Worm (Caenorhabditis elegans) whole organism, early embryonic: ENCODE results near the gene bed-2.
A peak's percentile ranks its signal among the peaks of the same experiment; 100 is the strongest.

Experiments used
- B0310.2 ChIP-seq: sonication (generic microtip); optimal IDR thresholded peaks from 2 replicates; lab custom pipeline; 2016; ENCODE audit warnings: mild to moderate bottlenecking, missing genetic modification characterization, missing compliant biosample characterization
- F13C5.2 ChIP-seq: sonication (generic microtip); optimal IDR thresholded peaks from 2 replicates; lab custom pipeline; 2017; ENCODE audit warnings: mild to moderate bottlenecking, missing genetic modification characterization, inconsistent platforms, missing compliant biosample characterization
- ama-1 ChIP-seq: fragments of 150-350 bp; optimal IDR thresholded peaks from 2 replicates; lab custom pipeline; 2014
- ceh-36 ChIP-seq: sonication (generic microtip); optimal IDR thresholded peaks from 2 replicates; lab custom pipeline; 2016; ENCODE audit warnings: missing genetic modification characterization, inconsistent platforms, missing compliant biosample characterization
- ets-7 ChIP-seq: sonication (generic microtip); optimal IDR thresholded peaks from 2 replicates; lab custom pipeline; 2016; ENCODE audit warnings: missing genotype, missing genetic modification characterization, missing compliant biosample characterization
- flt-1 ChIP-seq: fragments of 200-800 bp; sonication (Bioruptor generic); IDR thresholded peaks from 2 replicates; pipeline ENCODE4 v1.3.6; 2022; ENCODE audit warnings: missing genetic modification characterization, missing compliant biosample characterization
- hmg-4 ChIP-seq: fragments of 200-800 bp; sonication (Bioruptor generic); optimal IDR thresholded peaks from 2 replicates; lab custom pipeline; 2018; ENCODE audit warnings: mild to moderate bottlenecking, missing genetic modification characterization, missing compliant biosample characterization
- hnd-1 ChIP-seq: sonication (generic microtip); optimal IDR thresholded peaks from 2 replicates; lab custom pipeline; 2016; ENCODE audit warnings: missing genetic modification characterization, missing compliant biosample characterization
- sea-1 ChIP-seq: fragments of 200-800 bp; sonication (Bioruptor generic); conservative IDR thresholded peaks from 2 replicates; pipeline ENCODE4 v1.3.6; 2022; ENCODE audit warnings: missing genetic modification characterization, missing compliant biosample characterization
- tbx-11 ChIP-seq: fragments of 200-800 bp; sonication (Bioruptor generic); IDR thresholded peaks from 2 replicates; pipeline ENCODE4 v1.3.6; 2022; ENCODE audit warnings: missing genetic modification characterization, missing compliant biosample characterization
- tra-4 ChIP-seq: sonication (generic microtip); optimal IDR thresholded peaks from 2 replicates; lab custom pipeline; 2017; ENCODE audit warnings: missing genetic modification characterization, missing compliant biosample characterization

DNA sequence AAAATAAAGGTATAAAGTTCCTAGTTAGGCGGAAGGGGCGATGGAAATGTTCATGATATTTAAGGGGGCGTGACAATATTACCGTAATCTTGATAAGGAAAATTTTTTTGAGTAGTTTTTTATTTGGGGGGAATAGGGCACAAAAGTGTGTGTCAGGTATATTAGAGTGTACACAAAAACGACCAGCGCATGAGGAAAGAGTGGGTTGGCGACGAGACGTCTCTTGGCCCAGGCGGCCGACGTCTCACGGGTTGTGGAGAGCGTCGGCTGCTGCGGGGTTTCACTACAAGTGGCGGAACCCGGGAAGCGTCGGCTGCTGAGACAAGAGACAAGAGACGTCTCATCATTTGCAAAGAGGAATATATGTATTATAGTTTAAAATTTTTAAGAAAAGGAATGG is 6.9 kb downstream of the bed-2 start:
- TF ChIP-seq tra-4 (tag; lab: Kevin White, UChicago) (no peak), ama-1 (lab: Kevin White, UChicago) (no peak), hmg-4 (no peak), flt-1 (no peak), sea-1 (0 out of 2 replicates have a peak, but pooled peaks have one; percentile 33), hnd-1 (tag; lab: Kevin White, UChicago) (no peak), ets-7 (tag; lab: Kevin White, UChicago) (no peak), ceh-36 (tag; lab: Kevin White, UChicago) (no peak), tbx-11 (GFP tag; lab: Robert Waterston, UW) (0 out of 2 replicates have a peak, but pooled peaks have one; percentile 15), B0310.2 (tag; lab: Kevin White, UChicago) (no peak), F13C5.2 (no peak)
